Fruit fly (Drosophila melanogaster): ENCODE data around the gene CG42264.

Gene CG42264

dm6 chrX:5735268-5735941 is 41.0 kb downstream of the CG42264 start (continued):
- TF ChIP-seq Atf6 (GFP tag; IDR thresholded peaks at IDR 0.05) (peak; percentile 65), CG1024 (GFP tag; IDR thresholded peaks at IDR 0.05) (peak; percentile 48; the same call in 1 of the 2 replicates), Lim3 (GFP tag; IDR thresholded peaks at IDR 0.05) (no peak), CG12659 (GFP tag; optimal IDR thresholded peaks at IDR 0.05) (peak; percentile 62), D19B (GFP tag; optimal IDR thresholded peaks at IDR 0.05) (no peak), CG12219 (GFP tag; optimal IDR thresholded peaks at IDR 0.05) (peak; percentile 51), CG9876 (GFP tag; optimal IDR thresholded peaks at IDR 0.05) (no peak), Hsf (GFP tag; optimal IDR thresholded peaks at IDR 0.05) (peak; percentile 79), caup (GFP tag; optimal IDR thresholded peaks at IDR 0.05; ENCODE audit: severe bottlenecking) (peak; percentile 45), her (GFP tag; optimal IDR thresholded peaks at IDR 0.05) (no peak), gsb-n (tag; optimal IDR thresholded peaks at IDR 0.05) (peak; percentile 74), peb (GFP tag; IDR thresholded peaks at IDR 0.05) (peak; percentile 51), CG6254 (GFP tag; optimal IDR thresholded peaks at IDR 0.05) (peak; percentile 15), NC2α (GFP tag; optimal IDR thresholded peaks at IDR 0.05) (no peak), jumu (GFP tag; optimal IDR thresholded peaks at IDR 0.05) (peak; percentile 40), CG1647 (GFP tag; optimal IDR thresholded peaks at IDR 0.05) (peak; percentile 29), pita (GFP tag; optimal IDR thresholded peaks at IDR 0.05) (no peak), CG3847 (GFP tag; IDR thresholded peaks at IDR 0.05) (peak; percentile 72), CG4854 (GFP tag; optimal IDR thresholded peaks at IDR 0.05) (peak; percentile 54), Vsx1 (GFP tag; optimal IDR thresholded peaks at IDR 0.05) (peak; percentile 25), CG1529 (GFP tag; optimal IDR thresholded peaks at IDR 0.05) (peak; percentile 45), dimm (GFP tag; IDR thresholded peaks at IDR 0.05) (peak; percentile 72), Fer2 (tag; optimal IDR thresholded peaks at IDR 0.05) (peak; percentile 36), dysf (GFP tag; IDR thresholded peaks at IDR 0.05) (peak; percentile 83), sisA (GFP tag; IDR thresholded peaks at IDR 0.05) (peak; percentile 75), vnd (GFP tag; IDR thresholded peaks at IDR 0.05; ENCODE audit: partially characterized antibody) (no peak), CG2889 (GFP tag; IDR thresholded peaks at IDR 0.05) (peak; percentile 72; the same call in 2 of the 3 replicates), Sox102F (GFP tag; optimal IDR thresholded peaks at IDR 0.05) (peak; percentile 88), CG17186 (GFP tag; optimal IDR thresholded peaks at IDR 0.05) (no peak), CG16815 (GFP tag; optimal IDR thresholded peaks at IDR 0.05) (peak; percentile 66), Blimp-1 (GFP tag; optimal IDR thresholded peaks at IDR 0.05) (peak; percentile 67), al (GFP tag; IDR thresholded peaks at IDR 0.05) (peak; percentile 50), Sry-δ (GFP tag; optimal IDR thresholded peaks at IDR 0.05) (no peak), lmd (GFP tag; IDR thresholded peaks at IDR 0.05) (peak; percentile 80), Doc2 (GFP tag; IDR thresholded peaks at IDR 0.05) (no peak), Lhr (GFP tag; optimal IDR thresholded peaks at IDR 0.05) (no peak), fd96Cb (tag; optimal IDR thresholded peaks at IDR 0.05) (peak; percentile 66), CG15269 (tag; optimal IDR thresholded peaks at IDR 0.05) (peak; percentile 86), dati (GFP tag; IDR thresholded peaks at IDR 0.05) (no peak), fu2 (GFP tag; optimal IDR thresholded peaks at IDR 0.05) (peak; percentile 26), stwl (tag; optimal IDR thresholded peaks at IDR 0.05) (no peak), salm (tag; optimal IDR thresholded peaks at IDR 0.05) (peak; percentile 48), CG8290 (GFP tag; optimal IDR thresholded peaks at IDR 0.05) (peak; percentile 3), CG8290 (tag; optimal IDR thresholded peaks at IDR 0.05) (peak in 1 of 2 experiments; percentile 85), CG4617 (GFP tag; optimal IDR thresholded peaks at IDR 0.05; ENCODE audit: borderline replicate concordance) (no peak), Asciz (GFP tag; optimal IDR thresholded peaks at IDR 0.05) (peak; percentile 49), CG15479 (GFP tag; optimal IDR thresholded peaks at IDR 0.05) (no peak), Abd-B (GFP tag; optimal IDR thresholded peaks at IDR 0.05) (peak; percentile 75), sd (tag; optimal IDR thresholded peaks at IDR 0.05) (peak; percentile 41), eyg (GFP tag; optimal IDR thresholded peaks at IDR 0.05) (no peak)
